Worm (Caenorhabditis elegans) whole organism, young adult: ENCODE data around the gene pei-1.

Source experiments
- B0035.1 ChIP-seq: sonication (generic microtip); optimal IDR thresholded peaks from 2 replicates; lab custom pipeline; 2016; ENCODE audit warnings: missing genetic modification characterization, mild to moderate bottlenecking, missing compliant biosample characterization, missing genotype, missing genetic modification reagents
- B0261.1 ChIP-seq: sonication (generic microtip); optimal IDR thresholded peaks from 2 replicates; lab custom pipeline; 2016; ENCODE audit warnings: mild to moderate bottlenecking, missing genetic modification characterization, moderate library complexity, missing compliant biosample characterization
- C17E4.6 ChIP-seq: fragments of 200-800 bp; sonication (Bioruptor generic); IDR thresholded peaks from 2 replicates; pipeline ENCODE4 v1.3.6; 2022; ENCODE audit warnings: missing genetic modification reagents, missing genetic modification characterization, missing compliant biosample characterization
- D2030.7 ChIP-seq: fragments of 200-800 bp; sonication (Bioruptor generic); IDR thresholded peaks from 2 replicates; pipeline ENCODE4 v1.3.6; 2022; ENCODE audit warnings: missing genetic modification reagents, missing genetic modification characterization, missing compliant biosample characterization
- F39B2.1 ChIP-seq: fragments of 200-800 bp; sonication (Bioruptor generic); IDR thresholded peaks from 2 replicates; pipeline ENCODE4 v1.3.6; 2022; ENCODE audit warnings: missing genetic modification reagents, missing genetic modification characterization, missing compliant biosample characterization
- F57C9.4 ChIP-seq: sonication (generic microtip); optimal IDR thresholded peaks from 2 replicates; lab custom pipeline; 2017; ENCODE audit warnings: mild to moderate bottlenecking, missing genetic modification characterization, missing compliant biosample characterization
- K11D2.4 ChIP-seq: fragments of 200-800 bp; sonication (Bioruptor generic); IDR thresholded peaks from 2 replicates; pipeline ENCODE4 v1.3.6; 2022; ENCODE audit warnings: missing genetic modification reagents, missing genetic modification characterization, missing compliant biosample characterization
- T07F8.4 ChIP-seq: sonication (generic microtip); optimal IDR thresholded peaks from 2 replicates; lab custom pipeline; 2016; ENCODE audit warnings: mild to moderate bottlenecking, missing genetic modification characterization, moderate library complexity, missing compliant biosample characterization
- Y67H2A.10 ChIP-seq: fragments of 200-800 bp; sonication (Bioruptor generic); conservative IDR thresholded peaks from 2 replicates; pipeline ENCODE4 v1.3.6; 2022; ENCODE audit warnings: missing genetic modification reagents, missing genetic modification characterization, missing compliant biosample characterization
- aptf-2 ChIP-seq: fragments of 200-800 bp; sonication (Bioruptor generic); conservative IDR thresholded peaks from 2 replicates; pipeline ENCODE4 v1.3.6; 2022; ENCODE audit warnings: missing genetic modification reagents, missing genetic modification characterization, missing compliant biosample characterization
- atf-7 ChIP-seq: sonication (generic microtip); optimal IDR thresholded peaks from 2 replicates; lab custom pipeline; 2017; ENCODE audit warnings: mild to moderate bottlenecking, missing genetic modification characterization, missing compliant biosample characterization
- attf-6 ChIP-seq: fragments of 200-800 bp; sonication (Bioruptor generic); IDR thresholded peaks from 2 replicates; pipeline ENCODE4 v1.3.6; 2022; ENCODE audit warnings: missing genetic modification reagents, missing genetic modification characterization, missing compliant biosample characterization
- bed-1 ChIP-seq: fragments of 200-800 bp; sonication (Bioruptor generic); IDR thresholded peaks from 2 replicates; pipeline ENCODE4 v1.3.6; 2022; ENCODE audit warnings: missing genetic modification reagents, missing genetic modification characterization, missing compliant biosample characterization
- bed-2 ChIP-seq: fragments of 200-800 bp; sonication (Bioruptor generic); IDR thresholded peaks from 2 replicates; pipeline ENCODE4 v1.3.6; 2022; ENCODE audit warnings: missing genetic modification reagents, missing genetic modification characterization, missing compliant biosample characterization
- cebp-1 ChIP-seq, 2 experiments: fragments of 200-800 bp in 1 of 2; sonication (Bioruptor generic) in 1 of 2; sonication (generic microtip) in 1 of 2; IDR thresholded peaks in 1 of 2; optimal IDR thresholded peaks in 1 of 2; 2 replicates each; pipeline versions ENCODE4 v1.3.6 to Lab custom; 2017 to 2022; ENCODE audit warnings: missing compliant biosample characterization in 2 of 2, missing genetic modification characterization in 2 of 2, mild to moderate bottlenecking in 1 of 2, missing genetic modification reagents in 1 of 2, moderate library complexity in 1 of 2
- ceh-40 ChIP-seq: fragments of 200-800 bp; sonication (Bioruptor generic); IDR thresholded peaks from 2 replicates; pipeline ENCODE4 v1.3.6; 2022; ENCODE audit warnings: missing genetic modification characterization, missing compliant biosample characterization
- ceh-91 ChIP-seq: fragments of 200-800 bp; sonication (Bioruptor generic); IDR thresholded peaks from 2 replicates; pipeline ENCODE4 v1.3.6; 2022; ENCODE audit warnings: missing genetic modification reagents, missing genetic modification characterization, missing compliant biosample characterization
- die-1 ChIP-seq: sonication (generic microtip); optimal IDR thresholded peaks from 2 replicates; lab custom pipeline; 2016; ENCODE audit warnings: missing genotype, mild to moderate bottlenecking, missing genetic modification characterization, missing compliant biosample characterization
- dpff-1 ChIP-seq: sonication (generic microtip); optimal IDR thresholded peaks from 2 replicates; lab custom pipeline; 2017; ENCODE audit warnings: mild to moderate bottlenecking, missing genetic modification characterization, missing compliant biosample characterization
- dpl-1 ChIP-seq: fragments of 150-350 bp; optimal IDR thresholded peaks from 2 replicates; lab custom pipeline; 2014; ENCODE audit warnings: missing biosample characterization, missing genetic modification reagents, missing genetic modification characterization
- egrh-3 ChIP-seq: fragments of 200-800 bp; sonication (Bioruptor generic); IDR thresholded peaks from 2 replicates; pipeline ENCODE4 v1.3.6; 2022; ENCODE audit warnings: missing genetic modification reagents, missing genetic modification characterization, missing compliant biosample characterization
- him-1 ChIP-seq: sonication (generic microtip); optimal IDR thresholded peaks from 2 replicates; lab custom pipeline; 2016; ENCODE audit warnings: missing genotype, missing genetic modification reagents, missing genetic modification characterization, missing compliant biosample characterization
- hlh-12 ChIP-seq: sonication (generic microtip); optimal IDR thresholded peaks from 2 replicates; lab custom pipeline; 2016; ENCODE audit warnings: missing genetic modification characterization, missing compliant biosample characterization
- hlh-26 ChIP-seq: fragments of 200-800 bp; sonication (Bioruptor generic); conservative IDR thresholded peaks from 2 replicates; pipeline ENCODE4 v1.3.6; 2022; ENCODE audit warnings: missing genetic modification reagents, missing genetic modification characterization, missing compliant biosample characterization
- hmg-20 ChIP-seq: fragments of 200-800 bp; sonication (Bioruptor generic); IDR thresholded peaks from 2 replicates; pipeline ENCODE4 v1.3.6; 2022; ENCODE audit warnings: missing genetic modification reagents, missing genetic modification characterization, missing compliant biosample characterization
- lag-1 ChIP-seq: fragments of 200-800 bp; sonication (Bioruptor generic); IDR thresholded peaks from 2 replicates; pipeline ENCODE4 v1.3.6; 2022; ENCODE audit warnings: missing genetic modification reagents, missing genetic modification characterization, missing compliant biosample characterization
- lsy-27 ChIP-seq: sonication (generic microtip); optimal IDR thresholded peaks from 2 replicates; lab custom pipeline; 2017; ENCODE audit warnings: missing genetic modification characterization, mild to moderate bottlenecking, missing compliant biosample characterization, antibody characterized with exemption, missing genotype, borderline replicate concordance; ENCODE audit not compliant: insufficient read depth
- madf-10 ChIP-seq: sonication (generic microtip); optimal IDR thresholded peaks from 2 replicates; lab custom pipeline; 2016; ENCODE audit warnings: mild to moderate bottlenecking, missing genetic modification characterization, missing compliant biosample characterization
- madf-3 ChIP-seq: fragments of 200-800 bp; sonication (Bioruptor generic); IDR thresholded peaks from 2 replicates; pipeline ENCODE4 v1.3.6; 2022; ENCODE audit warnings: missing genetic modification reagents, missing genetic modification characterization, missing compliant biosample characterization
- madf-6 ChIP-seq: fragments of 200-800 bp; sonication (Bioruptor generic); IDR thresholded peaks from 2 replicates; pipeline ENCODE4 v1.3.6; 2022; ENCODE audit warnings: missing genetic modification reagents, missing genetic modification characterization, missing compliant biosample characterization
- mel-28 ChIP-seq: sonication (generic microtip); optimal IDR thresholded peaks from 2 replicates; lab custom pipeline; 2016; ENCODE audit warnings: borderline replicate concordance, mild to moderate bottlenecking, missing genetic modification characterization, missing compliant biosample characterization
- nfya-2 ChIP-seq: fragments of 200-800 bp; sonication (Bioruptor generic); IDR thresholded peaks from 2 replicates; pipeline ENCODE4 v1.3.6; 2022; ENCODE audit warnings: missing genetic modification reagents, missing genetic modification characterization, missing compliant biosample characterization
- nhr-120 ChIP-seq: fragments of 200-800 bp; sonication (Bioruptor generic); IDR thresholded peaks from 2 replicates; pipeline ENCODE4 v1.3.6; 2022; ENCODE audit warnings: missing genetic modification characterization, missing compliant biosample characterization
- nhr-90 ChIP-seq: sonication (generic microtip); optimal IDR thresholded peaks from 2 replicates; lab custom pipeline; 2016; ENCODE audit warnings: missing genotype, mild to moderate bottlenecking, missing genetic modification characterization, missing compliant biosample characterization
- rcor-1 ChIP-seq: fragments of 200-800 bp; sonication (Bioruptor generic); IDR thresholded peaks from 2 replicates; pipeline ENCODE4 v1.3.6; 2022; ENCODE audit warnings: missing genetic modification reagents, missing genetic modification characterization, missing compliant biosample characterization
- rec-8 ChIP-seq, 2 experiments: sonication (generic microtip); optimal IDR thresholded peaks; 2 replicates each; lab custom pipeline; 2016; ENCODE audit warnings: mild to moderate bottlenecking in 2 of 2, missing genetic modification characterization in 2 of 2, missing genetic modification reagents in 2 of 2, missing genotype in 2 of 2, missing biosample characterization in 1 of 2, missing compliant biosample characterization in 1 of 2, moderate library complexity in 1 of 2
- snpc-1.1 ChIP-seq: sonication (generic microtip); optimal IDR thresholded peaks from 2 replicates; lab custom pipeline; 2017; ENCODE audit warnings: missing genetic modification characterization, mild to moderate bottlenecking, missing compliant biosample characterization, antibody characterized with exemption, moderate library complexity, missing genotype, missing genetic modification reagents; ENCODE audit not compliant: insufficient read depth
- tbx-9 ChIP-seq: sonication (generic microtip); optimal IDR thresholded peaks from 2 replicates; lab custom pipeline; 2016; ENCODE audit warnings: borderline replicate concordance, missing genetic modification characterization, inconsistent platforms, missing compliant biosample characterization
- unc-62 ChIP-seq: fragments of 150-350 bp; optimal IDR thresholded peaks from 2 replicates; lab custom pipeline; 2014; ENCODE audit warnings: missing biosample characterization, missing genetic modification reagents, missing genetic modification characterization
- xnd-1 ChIP-seq: sonication (generic microtip); optimal IDR thresholded peaks from 2 replicates; lab custom pipeline; 2016; ENCODE audit warnings: missing genotype, missing genetic modification reagents, missing genetic modification characterization, missing compliant biosample characterization
- zim-3 ChIP-seq: sonication (generic microtip); optimal IDR thresholded peaks from 2 replicates; lab custom pipeline; 2017; ENCODE audit warnings: mild to moderate bottlenecking, missing genetic modification characterization, moderate library complexity, missing compliant biosample characterization
- ztf-18 ChIP-seq: sonication (generic microtip); optimal IDR thresholded peaks from 2 replicates; lab custom pipeline; 2016; ENCODE audit warnings: missing genotype, mild to moderate bottlenecking, missing genetic modification characterization, missing compliant biosample characterization
- ztf-28 ChIP-seq: fragments of 200-800 bp; sonication (Bioruptor generic); IDR thresholded peaks from 2 replicates; pipeline ENCODE4 v1.3.6; 2022; ENCODE audit warnings: missing genetic modification reagents, missing genetic modification characterization, missing compliant biosample characterization

The pei-1 gene

DNA sequence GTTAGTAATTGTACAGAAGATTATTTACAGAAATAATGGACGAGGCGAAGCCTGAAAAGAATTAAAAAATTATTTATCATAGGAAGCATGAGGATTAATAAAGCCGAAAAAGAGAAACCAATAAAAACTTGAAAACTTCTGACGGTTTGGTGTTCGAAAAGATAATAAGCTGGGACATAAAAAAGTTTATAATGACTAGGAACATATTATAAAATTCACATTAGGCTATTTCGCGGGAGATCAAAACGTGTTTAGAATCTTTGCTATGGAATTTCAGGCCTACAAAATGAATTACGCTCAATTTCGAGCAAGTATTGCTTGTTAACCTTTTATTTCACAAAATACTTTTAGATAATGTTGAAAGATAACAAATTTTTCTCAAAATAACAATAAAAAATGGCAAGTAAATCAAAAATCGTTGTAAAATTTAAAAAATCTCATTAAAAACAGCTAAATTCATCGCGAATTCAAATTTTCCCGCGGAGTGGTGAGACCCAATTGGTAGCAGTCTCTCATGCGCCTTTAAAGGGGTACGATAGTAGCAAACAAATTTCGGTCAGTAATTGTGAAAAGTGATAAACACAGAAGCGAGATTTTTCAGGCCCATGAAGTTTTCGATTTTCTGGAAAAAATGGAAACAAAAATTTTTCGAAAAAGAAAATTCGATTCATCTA lies 3.4 kb downstream of the pei-1 start, which contains the start of gene trcs-1 (continued):
- TF ChIP-seq nhr-90 (tag; lab: Kevin White, UChicago) = no peak
- TF ChIP-seq mel-28 (tag; lab: Kevin White, UChicago) = no peak
- TF ChIP-seq rec-8 (tag; optimal IDR thresholded peaks at IDR 0.05; lab: Kevin White, UChicago) = no peak
- TF ChIP-seq lag-1 (GFP tag; lab: Robert Waterston, UW) = no peak
- no peak for TF ChIP-seq nhr-120
- no peak for TF ChIP-seq Y67H2A.10 (GFP tag; lab: Robert Waterston, UW)
- TF ChIP-seq nfya-2 (GFP tag; lab: Robert Waterston, UW) = no peak
- no peak for TF ChIP-seq atf-7
- peak; percentile 98 for TF ChIP-seq madf-6 (GFP tag; lab: Robert Waterston, UW)
- TF ChIP-seq madf-10 (tag; lab: Kevin White, UChicago) = no peak
- TF ChIP-seq ztf-28 (GFP tag; lab: Robert Waterston, UW) = no peak
- no peak for TF ChIP-seq aptf-2 (GFP tag; lab: Robert Waterston, UW)
- no peak for TF ChIP-seq hmg-20 (GFP tag; lab: Robert Waterston, UW)
- no peak for TF ChIP-seq B0261.1 (tag; lab: Kevin White, UChicago)
- TF ChIP-seq F39B2.1 = no peak
- TF ChIP-seq unc-62 (GFP tag; lab: Kevin White, UChicago) = no peak
- no peak for TF ChIP-seq die-1 (tag; lab: Kevin White, UChicago)
- peak; percentile 96 for TF ChIP-seq xnd-1
- peak; percentile 77; the same call in 1 of the 2 replicates for TF ChIP-seq D2030.7 (GFP tag; lab: Robert Waterston, UW)
- TF ChIP-seq ceh-40 (GFP tag; lab: Robert Waterston, UW) = no peak
- TF ChIP-seq madf-3 = no peak
- TF ChIP-seq zim-3 (tag; lab: Kevin White, UChicago) = no peak
- peak; percentile 49; the same call in 1 of the 2 replicates for TF ChIP-seq C17E4.6 (GFP tag; lab: Robert Waterston, UW)
- no peak for TF ChIP-seq B0035.1
- TF ChIP-seq lsy-27 (tag; lab: Kevin White, UChicago) = no peak
- peak; percentile 71; the same call in 1 of the 2 replicates for TF ChIP-seq rcor-1
- TF ChIP-seq hlh-26 = no peak
- no peak for TF ChIP-seq T07F8.4 (tag; lab: Kevin White, UChicago)
- 0 out of 2 replicates have a peak, but pooled peaks have one; percentile 64 for TF ChIP-seq attf-6
- no peak for TF ChIP-seq F57C9.4 (tag; lab: Kevin White, UChicago)
- peak; percentile 32 for TF ChIP-seq him-1 (tag; lab: Kevin White, UChicago)
- no peak for TF ChIP-seq ztf-18 (tag; lab: Kevin White, UChicago)
- TF ChIP-seq dpff-1 = no peak
- no peak for TF ChIP-seq hlh-12
- TF ChIP-seq tbx-9 (tag; lab: Kevin White, UChicago) = no peak
- no peak for TF ChIP-seq bed-1 (GFP tag; lab: Robert Waterston, UW)
- TF ChIP-seq snpc-1.1 (tag; lab: Kevin White, UChicago) = peak; percentile 74
- no peak for TF ChIP-seq bed-2 (GFP tag; lab: Robert Waterston, UW)
- TF ChIP-seq cebp-1 (GFP tag; IDR thresholded peaks at IDR 0.05; lab: Robert Waterston, UW) = no peak
- TF ChIP-seq cebp-1 (tag; optimal IDR thresholded peaks at IDR 0.05; lab: Kevin White, UChicago) = no peak
- TF ChIP-seq K11D2.4 (GFP tag; lab: Robert Waterston, UW) = no peak
- TF ChIP-seq egrh-3 (GFP tag; lab: Robert Waterston, UW) = no peak
- TF ChIP-seq ceh-91 = peak; percentile 88
- peak; percentile 83 for TF ChIP-seq dpl-1
